Worm (Caenorhabditis elegans) whole organism, L4 larva: ENCODE data around the gene nhr-98.

Source experiments
- D1046.2 ChIP-seq: fragments of 200-800 bp; sonication (Bioruptor generic); IDR thresholded peaks from 2 replicates; pipeline ENCODE4 v1.3.6; 2022; ENCODE audit warnings: missing genetic modification characterization, missing compliant biosample characterization
- F10B5.3 ChIP-seq: sonication (generic microtip); optimal IDR thresholded peaks from 2 replicates; lab custom pipeline; 2016; ENCODE audit warnings: mild to moderate bottlenecking, missing genetic modification characterization, missing compliant biosample characterization
- F26F4.8 ChIP-seq: fragments of 200-800 bp; sonication (Bioruptor generic); conservative IDR thresholded peaks from 2 replicates; pipeline ENCODE4 v1.3.6; 2022; ENCODE audit warnings: missing genetic modification characterization, missing compliant biosample characterization
- F37D6.2 ChIP-seq: sonication (generic microtip); optimal IDR thresholded peaks from 2 replicates; lab custom pipeline; 2016; ENCODE audit warnings: mild to moderate bottlenecking, missing genetic modification characterization, missing compliant biosample characterization
- F49E8.2 ChIP-seq: sonication (generic microtip); optimal IDR thresholded peaks from 2 replicates; lab custom pipeline; 2016; ENCODE audit warnings: missing compliant biosample characterization, mild to moderate bottlenecking, missing genetic modification characterization, borderline replicate concordance
- R02D3.7 ChIP-seq: fragments of 150-350 bp; sonication (generic microtip); optimal IDR thresholded peaks from 3 replicates; lab custom pipeline; 2014; ENCODE audit warnings: missing biosample characterization, missing genetic modification characterization
- T26A8.4 ChIP-seq: fragments of 200-800 bp; sonication (Bioruptor generic); IDR thresholded peaks from 2 replicates; pipeline ENCODE4 v1.3.6; 2022; ENCODE audit warnings: missing genetic modification characterization, missing compliant biosample characterization
- Y105C5A.15 ChIP-seq: fragments of 200-800 bp; sonication (Bioruptor generic); IDR thresholded peaks from 2 replicates; pipeline ENCODE4 v1.3.6; 2022; ENCODE audit warnings: missing genetic modification characterization, missing compliant biosample characterization
- ama-1 ChIP-seq: fragments of 150-350 bp; optimal IDR thresholded peaks from 2 replicates; lab custom pipeline; 2014; ENCODE audit warnings: inconsistent platforms, mixed read lengths
- arid-1 ChIP-seq: fragments of 200-800 bp; sonication (Bioruptor generic); conservative IDR thresholded peaks from 2 replicates; pipeline ENCODE4 v1.3.6; 2022; ENCODE audit warnings: missing genetic modification reagents, missing genetic modification characterization, missing compliant biosample characterization
- ceh-28 ChIP-seq: fragments of 150-350 bp; optimal IDR thresholded peaks from 2 replicates; lab custom pipeline; 2014; ENCODE audit warnings: missing biosample characterization, missing genetic modification reagents, missing genetic modification characterization
- ces-1 ChIP-seq: fragments of 150-350 bp; sonication (generic microtip); optimal IDR thresholded peaks from 4 replicates; lab custom pipeline; 2014; ENCODE audit warnings: missing biosample characterization, missing genetic modification reagents, missing genetic modification characterization
- cey-2 ChIP-seq: sonication (generic microtip); optimal IDR thresholded peaks from 3 replicates; lab custom pipeline; 2017; ENCODE audit warnings: missing genetic modification characterization, mild to moderate bottlenecking, missing compliant biosample characterization, antibody characterized with exemption, borderline replicate concordance; ENCODE audit not compliant: insufficient read depth
- daf-16 ChIP-seq, 3 experiments: sonication (generic microtip); optimal IDR thresholded peaks; 2 replicates each; lab custom pipeline; 2016 to 2017; ENCODE audit warnings: missing genetic modification characterization in 3 of 3, missing genetic modification reagents in 3 of 3, mild to moderate bottlenecking in 2 of 3, missing compliant biosample characterization in 2 of 3, missing biosample characterization in 1 of 3, moderate library complexity in 1 of 3
- dmd-6 ChIP-seq: fragments of 200-800 bp; sonication (Bioruptor generic); IDR thresholded peaks from 2 replicates; pipeline ENCODE4 v1.3.6; 2022; ENCODE audit warnings: missing genetic modification reagents, missing genetic modification characterization, missing compliant biosample characterization
- dmd-9 ChIP-seq: fragments of 200-800 bp; sonication (Bioruptor generic); IDR thresholded peaks from 2 replicates; pipeline ENCODE4 v1.3.6; 2022; ENCODE audit warnings: missing genetic modification reagents, missing genetic modification characterization, missing compliant biosample characterization
- dpl-1 ChIP-seq: fragments of 150-350 bp; optimal IDR thresholded peaks from 2 replicates; lab custom pipeline; 2014; ENCODE audit warnings: missing biosample characterization, missing genetic modification reagents, missing genetic modification characterization
- dve-1 ChIP-seq: sonication (generic microtip); optimal IDR thresholded peaks from 2 replicates; lab custom pipeline; 2017; ENCODE audit warnings: antibody characterized with exemption, mild to moderate bottlenecking, missing genetic modification characterization, missing compliant biosample characterization; ENCODE audit not compliant: insufficient read depth
- egl-43 ChIP-seq: fragments of 200-800 bp; sonication (Bioruptor generic); IDR thresholded peaks from 2 replicates; pipeline ENCODE4 v1.3.6; 2022; ENCODE audit warnings: missing genetic modification reagents, missing genetic modification characterization, missing compliant biosample characterization
- hlh-11 ChIP-seq: fragments of 200-800 bp; sonication (Bioruptor generic); optimal IDR thresholded peaks from 2 replicates; lab custom pipeline; 2018; ENCODE audit warnings: mild to moderate bottlenecking, missing genetic modification characterization, missing compliant biosample characterization
- jun-1 ChIP-seq: fragments of 150-350 bp; optimal IDR thresholded peaks from 2 replicates; lab custom pipeline; 2014; ENCODE audit warnings: missing biosample characterization, missing genetic modification reagents, missing genetic modification characterization
- lin-1 ChIP-seq: fragments of 200-800 bp; sonication (Bioruptor generic); IDR thresholded peaks from 2 replicates; pipeline ENCODE4 v1.3.6; 2022; ENCODE audit warnings: missing genetic modification reagents, missing genetic modification characterization, missing compliant biosample characterization
- lin-15B ChIP-seq: fragments of 150-350 bp; sonication (generic microtip); optimal IDR thresholded peaks from 3 replicates; lab custom pipeline; 2014; ENCODE audit warnings: missing biosample characterization, missing genetic modification characterization
- lin-38 ChIP-seq: fragments of 200-800 bp; sonication (Bioruptor generic); IDR thresholded peaks from 2 replicates; pipeline ENCODE4 v1.3.6; 2022; ENCODE audit warnings: missing genetic modification reagents, missing genetic modification characterization, missing compliant biosample characterization
- lin-39 ChIP-seq: fragments of 150-350 bp; optimal IDR thresholded peaks from 2 replicates; lab custom pipeline; 2014; ENCODE audit warnings: missing biosample characterization, missing genetic modification reagents, missing genetic modification characterization
- lir-3 ChIP-seq: sonication (generic microtip); optimal IDR thresholded peaks from 2 replicates; lab custom pipeline; 2016; ENCODE audit warnings: mild to moderate bottlenecking, missing genetic modification characterization, missing compliant biosample characterization
- mdl-1 ChIP-seq, 2 experiments: fragments of 150-350 bp in 1 of 2; sonication (generic microtip) in 1 of 2; optimal IDR thresholded peaks; 2 replicates each; lab custom pipeline; 2014 to 2017; ENCODE audit warnings: missing biosample characterization in 2 of 2, missing genetic modification characterization in 2 of 2
- mep-1 ChIP-seq: fragments of 150-350 bp; sonication (generic microtip); optimal IDR thresholded peaks from 3 replicates; lab custom pipeline; 2014; ENCODE audit warnings: missing biosample characterization, missing genetic modification characterization
- mes-2 ChIP-seq: sonication (generic microtip); optimal IDR thresholded peaks from 2 replicates; lab custom pipeline; 2016; ENCODE audit warnings: missing genotype, mild to moderate bottlenecking, missing genetic modification characterization, missing compliant biosample characterization; ENCODE audit not compliant: poor library complexity, severe bottlenecking
- nhr-102 ChIP-seq: sonication (generic microtip); optimal IDR thresholded peaks from 2 replicates; lab custom pipeline; 2016; ENCODE audit warnings: mild to moderate bottlenecking, missing genetic modification characterization, moderate library complexity, missing compliant biosample characterization
- nhr-11 ChIP-seq: fragments of 150-350 bp; optimal IDR thresholded peaks from 2 replicates; lab custom pipeline; 2014; ENCODE audit warnings: missing biosample characterization, missing genetic modification characterization
- nhr-28 ChIP-seq: fragments of 150-350 bp; optimal IDR thresholded peaks from 2 replicates; lab custom pipeline; 2014; ENCODE audit warnings: missing biosample characterization, missing genetic modification characterization
- nhr-42 ChIP-seq: fragments of 200-800 bp; sonication (Bioruptor generic); IDR thresholded peaks from 2 replicates; pipeline ENCODE4 v1.3.6; 2022; ENCODE audit warnings: missing genetic modification characterization, missing compliant biosample characterization
- nhr-76 ChIP-seq: fragments of 150-350 bp; optimal IDR thresholded peaks from 2 replicates; lab custom pipeline; 2014; ENCODE audit warnings: missing biosample characterization, missing genetic modification characterization
- php-3 ChIP-seq: fragments of 200-800 bp; sonication (Bioruptor generic); IDR thresholded peaks from 2 replicates; pipeline ENCODE4 v1.3.6; 2022; ENCODE audit warnings: missing genetic modification reagents, missing genetic modification characterization, missing compliant biosample characterization
- pqm-1 ChIP-seq: sonication (generic microtip); optimal IDR thresholded peaks from 2 replicates; lab custom pipeline; 2017; ENCODE audit warnings: missing biosample characterization, missing genetic modification characterization
- saeg-2 ChIP-seq: fragments of 200-800 bp; sonication (Bioruptor generic); IDR thresholded peaks from 2 replicates; pipeline ENCODE4 v1.3.6; 2022; ENCODE audit warnings: missing genetic modification reagents, missing genetic modification characterization, missing compliant biosample characterization
- snpc-1.2 ChIP-seq: fragments of 200-800 bp; sonication (Bioruptor generic); IDR thresholded peaks from 2 replicates; pipeline ENCODE4 v1.3.6; 2022; ENCODE audit warnings: missing genetic modification reagents, missing genetic modification characterization, missing compliant biosample characterization
- snpc-4 ChIP-seq: fragments of 150-350 bp; optimal IDR thresholded peaks from 2 replicates; lab custom pipeline; 2014; ENCODE audit warnings: missing biosample characterization, missing genetic modification characterization
- spr-3 ChIP-seq: fragments of 200-800 bp; sonication (Bioruptor generic); optimal IDR thresholded peaks from 2 replicates; lab custom pipeline; 2018; ENCODE audit warnings: mild to moderate bottlenecking, missing genetic modification characterization, missing compliant biosample characterization
- unc-62 ChIP-seq, 3 experiments: fragments of 150-350 bp in 1 of 3; sonication (generic microtip); optimal IDR thresholded peaks in 2 of 3; peaks in 1 of 3; 1 replicate in 1 of 3; 2 replicates in 2 of 3; lab custom pipeline; 2014 to 2017; ENCODE audit warnings: missing biosample characterization in 3 of 3, missing genetic modification characterization in 3 of 3, missing genetic modification reagents in 3 of 3, missing genotype in 1 of 3
- zag-1 ChIP-seq: fragments of 150-350 bp; optimal IDR thresholded peaks from 2 replicates; lab custom pipeline; 2014; ENCODE audit warnings: missing biosample characterization, missing genetic modification characterization
- zfp-3 ChIP-seq: fragments of 200-800 bp; sonication (Bioruptor generic); conservative IDR thresholded peaks from 2 replicates; pipeline ENCODE4 v1.3.6; 2022; ENCODE audit warnings: missing genetic modification reagents, missing genetic modification characterization, missing compliant biosample characterization

nhr-98 gene

DNA sequence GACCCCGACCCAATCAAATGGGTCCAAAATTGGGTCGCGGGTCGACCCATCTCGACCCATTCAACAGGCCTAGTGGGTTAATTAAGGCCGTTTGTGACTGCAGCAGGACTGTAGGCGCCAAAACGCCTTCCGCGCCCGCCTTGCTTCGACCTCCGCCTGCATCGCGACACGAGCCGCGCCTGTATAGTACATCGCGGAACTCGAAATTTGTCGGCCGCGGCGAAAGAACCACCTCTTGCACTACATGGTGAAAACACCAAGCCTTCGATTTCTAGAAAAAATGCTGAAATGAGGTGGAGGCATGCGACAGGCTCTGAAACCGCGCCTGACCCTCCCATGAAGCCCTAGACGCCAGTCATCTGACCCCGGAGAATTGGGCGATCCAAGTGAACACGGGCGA, 34.3 kb downstream of the nhr-98 start (continued):
- TF ChIP-seq egl-43 (GFP tag; lab: Robert Waterston, UW) (0 out of 2 replicates have a peak, but pooled peaks have one; percentile 63), snpc-4 (tag; lab: Kevin White, UChicago) (no peak), ceh-28 (tag; lab: Kevin White, UChicago) (no peak), lir-3 (no peak)

DNA sequence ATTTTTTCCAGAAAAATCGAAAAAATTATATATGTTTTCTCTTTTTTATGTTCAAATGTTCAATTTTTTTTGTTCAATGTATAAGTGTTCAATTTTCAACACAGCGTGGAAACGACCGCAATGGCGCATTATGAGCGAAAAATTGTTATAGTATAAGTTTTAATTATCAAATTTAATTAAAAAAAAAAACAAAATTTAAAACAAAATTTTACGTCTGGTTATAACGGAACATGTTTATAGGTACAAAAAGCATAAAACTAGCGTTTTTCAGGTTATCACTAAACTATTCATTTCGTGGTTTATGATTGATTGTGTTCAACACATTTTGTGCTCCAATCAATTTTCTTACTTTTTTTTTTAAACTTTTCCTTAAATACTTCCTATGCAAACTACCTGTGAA, 35.7 kb downstream of the nhr-98 start, which contains the start of gene nhr-106:
Gene nhr-106, plus strand, starts transcription at position 301 of the 400 bp plus-strand sequence.
- no peak for TF ChIP-seq lir-3
- peak; percentile 78 for TF ChIP-seq nhr-28 (tag; lab: Kevin White, UChicago)
- no peak for TF ChIP-seq R02D3.7
- no peak for TF ChIP-seq daf-16 (GFP tag; optimal IDR thresholded peaks at IDR 0.05; lab: Kevin White, UChicago)
- TF ChIP-seq daf-16 (tag; optimal IDR thresholded peaks at IDR 0.05; lab: Kevin White, UChicago): peak; percentile 26
- peak; percentile 48; the same call in 1 of the 2 replicates for TF ChIP-seq dmd-6 (GFP tag; lab: Robert Waterston, UW)
- TF ChIP-seq pqm-1 (tag; lab: Kevin White, UChicago): peak; percentile 20
- TF ChIP-seq, all 104 proteins: peak for 4

DNA sequence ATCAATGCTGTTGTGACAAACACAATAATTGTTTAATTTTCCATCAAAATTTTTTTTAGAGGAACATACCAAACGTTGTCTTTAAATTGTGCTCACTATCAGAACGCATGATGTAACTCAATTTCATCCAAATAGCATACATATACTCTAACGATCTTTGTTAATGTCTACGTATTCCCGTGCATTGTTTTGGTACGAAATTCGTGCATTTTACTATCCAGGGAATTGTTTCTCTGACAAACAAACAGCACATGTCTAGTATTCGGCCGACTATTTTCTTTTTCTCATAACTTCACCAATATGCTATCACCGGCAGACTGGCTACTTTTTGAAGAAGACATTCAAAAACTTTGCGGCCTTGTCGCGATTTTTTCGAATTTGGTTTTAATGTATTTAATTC, 37.8 kb downstream of the nhr-98 start, which contains the start of gene str-196:
Gene str-196, plus strand, starts transcription at position 301 of the 400 bp plus-strand sequence.
- TF ChIP-seq spr-3 (GFP tag; lab: Kevin White, UChicago) (no peak), daf-16 (GFP tag; optimal IDR thresholded peaks at IDR 0.05; lab: Kevin White, UChicago) (no peak), daf-16 (tag; optimal IDR thresholded peaks at IDR 0.05; lab: Kevin White, UChicago) (no peak), zag-1 (tag; lab: Kevin White, UChicago) (no peak), zfp-3 (GFP tag; lab: Robert Waterston, UW) (no peak), lir-3 (no peak), cey-2 (tag; lab: Kevin White, UChicago) (no peak), snpc-1.2 (GFP tag; lab: Robert Waterston, UW) (no peak), unc-62 (GFP tag; optimal IDR thresholded peaks at IDR 0.05 in 1 of 2; lab: Kevin White, UChicago) (no peak), unc-62 (tag; optimal IDR thresholded peaks at IDR 0.05; lab: Kevin White, UChicago) (no peak), saeg-2 (no peak), lin-1 (GFP tag; lab: Robert Waterston, UW) (no peak), nhr-42 (no peak), dpl-1 (no peak), ces-1 (GFP tag; lab: Kevin White, UChicago) (no peak), nhr-11 (no peak), Y105C5A.15 (GFP tag; lab: Robert Waterston, UW) (no peak), dmd-9 (no peak)

DNA sequence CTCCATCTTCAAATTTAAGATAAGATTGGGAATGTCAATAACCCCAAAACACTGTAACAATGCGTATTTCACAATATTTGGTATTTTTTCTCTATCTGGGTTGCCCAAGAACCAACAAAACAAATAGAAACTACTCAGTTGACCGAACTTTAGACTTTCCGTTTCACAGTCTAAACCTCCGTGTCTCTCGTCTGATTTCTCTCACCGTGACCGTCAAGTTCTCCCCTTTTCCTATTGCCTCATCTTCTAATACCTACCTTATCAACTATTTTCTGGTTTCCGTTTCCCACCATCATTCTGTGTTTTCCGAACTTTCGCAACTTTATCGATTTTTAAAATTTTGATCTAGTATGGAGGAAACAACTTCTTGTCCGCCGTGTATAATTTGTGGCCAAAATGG, 40.6 kb downstream of the nhr-98 start, which contains the start of gene nhr-131:
Gene nhr-131, plus strand, starts transcription at position 87 of the 400 bp plus-strand sequence.
- TF ChIP-seq mdl-1 (tag; optimal IDR thresholded peaks at IDR 0.05; lab: Kevin White, UChicago) (peak in 1 of 2 experiments; percentile 10), F37D6.2 (no peak), dve-1 (peak; percentile 71), F49E8.2 (tag; lab: Kevin White, UChicago) (no peak), lin-38 (no peak), lin-1 (GFP tag; lab: Robert Waterston, UW) (peak; percentile 58; the same call in 1 of the 2 replicates), dpl-1 (no peak), nhr-76 (no peak), F10B5.3 (no peak), lir-3 (no peak), daf-16 (GFP tag; optimal IDR thresholded peaks at IDR 0.05; lab: Kevin White, UChicago) (no peak), daf-16 (tag; optimal IDR thresholded peaks at IDR 0.05; lab: Kevin White, UChicago) (peak; percentile 82), jun-1 (tag; lab: Kevin White, UChicago) (no peak), lin-15B (tag; lab: Kevin White, UChicago) (no peak), mes-2 (tag; lab: Kevin White, UChicago) (peak; percentile 36), mep-1 (tag; lab: Kevin White, UChicago) (no peak), T26A8.4 (GFP tag; lab: Robert Waterston, UW) (no peak), php-3 (no peak), F26F4.8 (no peak), D1046.2 (GFP tag; lab: Robert Waterston, UW) (no peak), nhr-11 (no peak), nhr-102 (peak; percentile 36), lin-39 (tag; lab: Kevin White, UChicago) (no peak), ama-1 (lab: Kevin White, UChicago) (no peak), cey-2 (tag; lab: Kevin White, UChicago) (no peak), arid-1 (GFP tag; lab: Robert Waterston, UW) (no peak), hlh-11 (peak; percentile 51), pqm-1 (tag; lab: Kevin White, UChicago) (peak; percentile 62)
